Worm (Caenorhabditis elegans) whole organism, L3 larva: ENCODE data around the gene fbxb-106.

Source experiments
- aly-2 ChIP-seq: fragments of 150-350 bp; optimal IDR thresholded peaks from 2 replicates; lab custom pipeline; 2014; ENCODE audit warnings: missing biosample characterization, missing genetic modification characterization
- pha-4 ChIP-seq: fragments of 150-350 bp; optimal IDR thresholded peaks from 2 replicates; lab custom pipeline; 2014; ENCODE audit warnings: missing biosample characterization, missing genetic modification reagents, missing genetic modification characterization
- snpc-4 ChIP-seq: fragments of 150-350 bp; optimal IDR thresholded peaks from 2 replicates; lab custom pipeline; 2014; ENCODE audit warnings: missing biosample characterization, missing genetic modification characterization
- unc-62 ChIP-seq: fragments of 150-350 bp; sonication (generic microtip); optimal IDR thresholded peaks from 4 replicates; lab custom pipeline; 2014; ENCODE audit warnings: missing biosample characterization, missing genetic modification reagents, missing genetic modification characterization
- ztf-4 ChIP-seq: fragments of 150-350 bp; optimal IDR thresholded peaks from 2 replicates; lab custom pipeline; 2014; ENCODE audit warnings: missing biosample characterization, missing genetic modification characterization

- TF ChIP-seq aly-2 (tag; lab: Kevin White, UChicago) (no peak), ztf-4 (tag; lab: Kevin White, UChicago) (no peak), unc-62 (GFP tag; lab: Kevin White, UChicago) (no peak), snpc-4 (tag; lab: Kevin White, UChicago) (no peak), pha-4 (tag; lab: Kevin White, UChicago) (no peak)
Measured at ce11 chrII:2779253-2779652, 17.0 kb downstream of the fbxb-106 start, which contains the start of gene F08D12.3.
